Worm (Caenorhabditis elegans): Measurements from ENCODE around the gene rpt-1.
A peak's percentile ranks its signal among the peaks of the same experiment; 100 is the strongest.

The rpt-1 gene

ce11 chrV:11933196-11934028 is 48.8 kb downstream of the rpt-1 start, which contains the start of the genes aman-2 and F58H1.3:
TSS of gene aman-2 (minus strand) at chrV:11933246.
TSS of gene F58H1.3 (plus strand) at chrV:11933978.
- TF ChIP-seq flt-1 (GFP tag; IDR thresholded peaks at IDR 0.05) (no peak), ceh-13 (GFP tag; optimal IDR thresholded peaks at IDR 0.05) (no peak), scrt-1 (GFP tag; IDR thresholded peaks at IDR 0.05) (no peak), ets-7 (tag; optimal IDR thresholded peaks at IDR 0.05) (no peak), pes-1 (GFP tag; IDR thresholded peaks at IDR 0.05) (no peak), tra-4 (tag; optimal IDR thresholded peaks at IDR 0.05) (peak; percentile 14), aly-1 (tag; optimal IDR thresholded peaks at IDR 0.05) (no peak), tbx-11 (GFP tag; IDR thresholded peaks at IDR 0.05) (no peak), F13C5.2 (tag; optimal IDR thresholded peaks at IDR 0.05) (peak; percentile 30), hmg-4 (GFP tag; optimal IDR thresholded peaks at IDR 0.05) (no peak), tbx-37 (GFP tag; conservative IDR thresholded peaks at IDR 0.05) (peak; percentile 18; the same call in 1 of the 2 replicates), hmbx-1 (tag; optimal IDR thresholded peaks at IDR 0.05) (peak; percentile 34), hnd-1 (tag; optimal IDR thresholded peaks at IDR 0.05) (no peak), ama-1 (optimal IDR thresholded peaks at IDR 0.05) (no peak), B0310.2 (tag; optimal IDR thresholded peaks at IDR 0.05) (no peak), sea-1 (GFP tag; conservative IDR thresholded peaks at IDR 0.05) (no peak), ceh-36 (tag; optimal IDR thresholded peaks at IDR 0.05) (no peak)
